Fruit fly (Drosophila melanogaster) whole organism, adult: Measurements from ENCODE around the gene Hmbs.

Experiments
- CG11617 ChIP-seq: fragments of 200-800 bp; sonication (Bioruptor generic); optimal IDR thresholded peaks from 2 replicates; lab custom pipeline; 2017; ENCODE audit warnings: mild to moderate bottlenecking, missing biosample characterization, missing genetic modification reagents, missing genetic modification characterization
- CG12768 ChIP-seq: fragments of 200-800 bp; sonication (Bioruptor generic); optimal IDR thresholded peaks from 2 replicates; lab custom pipeline; 2017; ENCODE audit warnings: missing biosample characterization, missing genetic modification characterization, mild to moderate bottlenecking, moderate library complexity, missing genetic modification reagents
- CG14711 ChIP-seq: fragments of 200-800 bp; sonication (Bioruptor generic); optimal IDR thresholded peaks from 2 replicates; lab custom pipeline; 2018; ENCODE audit warnings: missing biosample characterization, mild to moderate bottlenecking, missing genetic modification characterization, moderate library complexity
- CG1620 ChIP-seq: fragments of 200-800 bp; sonication (Bioruptor generic); optimal IDR thresholded peaks from 2 replicates; lab custom pipeline; 2016; ENCODE audit warnings: missing biosample characterization, missing genetic modification characterization
- CG5204 ChIP-seq: fragments of 200-800 bp; sonication (Bioruptor generic); optimal IDR thresholded peaks from 2 replicates; lab custom pipeline; 2016; ENCODE audit warnings: missing biosample characterization, missing genetic modification characterization
- CG7045 ChIP-seq: fragments of 200-800 bp; sonication (Bioruptor generic); optimal IDR thresholded peaks from 2 replicates; lab custom pipeline; 2017; ENCODE audit warnings: missing biosample characterization, mild to moderate bottlenecking, missing genetic modification characterization
- Crg-1 ChIP-seq: fragments of 200-800 bp; sonication (Bioruptor generic); optimal IDR thresholded peaks from 2 replicates; lab custom pipeline; 2016; ENCODE audit warnings: missing biosample characterization, missing genetic modification characterization
- Hr96 ChIP-seq: fragments of 200-800 bp; sonication (Bioruptor generic); optimal IDR thresholded peaks from 2 replicates; lab custom pipeline; 2016; ENCODE audit warnings: missing biosample characterization, missing genetic modification characterization
- Mnt ChIP-seq: fragments of 200-800 bp; sonication (Bioruptor generic); optimal IDR thresholded peaks from 2 replicates; lab custom pipeline; 2016; ENCODE audit warnings: missing biosample characterization, mild to moderate bottlenecking, missing genetic modification characterization
- bab1 ChIP-seq: fragments of 200-800 bp; sonication (Bioruptor generic); optimal IDR thresholded peaks from 3 replicates; lab custom pipeline; 2019; ENCODE audit warnings: missing biosample characterization, mild to moderate bottlenecking, missing genetic modification characterization, moderate library complexity
- cnc ChIP-seq, 2 experiments: fragments of >200 bp; optimal IDR thresholded peaks; 2 replicates each; lab custom pipeline; 2017
- kay ChIP-seq: fragments of 200-800 bp; sonication (Bioruptor generic); peaks from one replicate; lab custom pipeline; 2016; ENCODE audit warnings: missing biosample characterization, missing genetic modification characterization, borderline replicate concordance
- pad ChIP-seq: fragments of 200-800 bp; sonication (Bioruptor generic); optimal IDR thresholded peaks from 3 replicates; lab custom pipeline; 2017; ENCODE audit warnings: missing biosample characterization, missing genetic modification characterization, mild to moderate bottlenecking, moderate library complexity, missing genetic modification reagents
- toe ChIP-seq: fragments of 200-800 bp; sonication (Bioruptor generic); optimal IDR thresholded peaks from 2 replicates; lab custom pipeline; 2016; ENCODE audit warnings: missing biosample characterization, missing genetic modification characterization

DNA sequence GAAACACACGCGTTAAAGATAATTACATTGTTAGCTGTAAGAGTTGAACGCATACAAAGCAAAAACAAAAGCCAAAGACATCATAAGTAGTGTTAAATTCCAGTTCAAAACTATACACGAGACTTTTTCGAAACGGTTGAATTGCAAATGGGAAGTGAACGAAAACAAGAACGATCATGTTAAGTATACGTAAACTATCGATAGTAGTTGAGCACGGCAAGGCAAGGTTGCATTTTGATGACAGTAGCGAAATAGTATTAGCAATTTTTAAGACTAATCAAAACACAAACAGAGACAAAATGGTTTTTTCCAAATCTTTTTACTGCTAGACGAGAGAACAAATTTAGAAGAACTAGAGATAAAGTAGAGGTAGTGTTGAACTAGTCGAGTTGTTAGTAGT is 39.9 kb upstream of the Hmbs start:
- no peak for TF ChIP-seq kay (GFP tag; lab: Kevin White, UChicago)
- TF ChIP-seq toe (GFP tag; lab: Kevin White, UChicago): no peak
- TF ChIP-seq bab1 (GFP tag; lab: Kevin White, UChicago): no peak
- TF ChIP-seq CG14711: no peak
- TF ChIP-seq CG5204 (GFP tag; lab: Kevin White, UChicago): no peak
- TF ChIP-seq Mnt (GFP tag; lab: Kevin White, UChicago): no peak
- no peak for TF ChIP-seq Crg-1 (GFP tag; lab: Kevin White, UChicago)
- no peak for TF ChIP-seq Hr96 (GFP tag; lab: Kevin White, UChicago)
- TF ChIP-seq CG11617 (GFP tag; lab: Kevin White, UChicago): no peak
- no peak for TF ChIP-seq cnc (optimal IDR thresholded peaks at IDR 0.05; lab: Kevin White, UChicago)
- TF ChIP-seq pad: no peak
- TF ChIP-seq CG7045 (GFP tag; lab: Kevin White, UChicago): no peak
- TF ChIP-seq CG1620 (GFP tag; lab: Kevin White, UChicago): no peak
- TF ChIP-seq CG12768 (GFP tag; lab: Kevin White, UChicago): no peak
